Fruit fly (Drosophila melanogaster): Measurements from ENCODE around the gene CG42460.
A peak's percentile ranks its signal among the peaks of the same experiment; 100 is the strongest.

CG42460 gene

dm6 chr2L:3354642-3355380 is 33.5 kb downstream of the CG42460 start, which contains the start of gene E23 (continued):
- TF ChIP-seq ase (GFP tag; IDR thresholded peaks at IDR 0.05): peak; percentile 97
- TF ChIP-seq HmgZ (tag; optimal IDR thresholded peaks at IDR 0.05): peak; percentile 98
- TF ChIP-seq Opbp (GFP tag; IDR thresholded peaks at IDR 0.05; ENCODE audit: partially characterized antibody): peak; percentile 69; the same call in 2 of the 3 replicates
- peak; percentile 99 for TF ChIP-seq croc (GFP tag; conservative IDR thresholded peaks at IDR 0.05)
- TF ChIP-seq Atf6 (GFP tag; IDR thresholded peaks at IDR 0.05): peak; percentile 99
- peak; percentile 88 for TF ChIP-seq Hey (tag; optimal IDR thresholded peaks at IDR 0.05)
- TF ChIP-seq CG34422 (GFP tag; IDR thresholded peaks at IDR 0.05): peak; percentile 98
- peak; percentile 98 for TF ChIP-seq D19A (tag; optimal IDR thresholded peaks at IDR 0.05)
- TF ChIP-seq E2f2 (GFP tag; IDR thresholded peaks at IDR 0.05): peak; percentile 87
- peak; percentile 13 for TF ChIP-seq pzg (GFP tag; optimal IDR thresholded peaks at IDR 0.05)
- peak; percentile 97 for TF ChIP-seq sqz (GFP tag; optimal IDR thresholded peaks at IDR 0.05)
- peak; percentile 98 for TF ChIP-seq vvl (GFP tag; IDR thresholded peaks at IDR 0.05)
- peak; percentile 98 for TF ChIP-seq CG14710 (tag; optimal IDR thresholded peaks at IDR 0.05)
- peak; percentile 88 for TF ChIP-seq exex (tag; optimal IDR thresholded peaks at IDR 0.05)
- no peak for TF ChIP-seq hth (optimal IDR thresholded peaks at IDR 0.05)
- peak; percentile 99 for TF ChIP-seq CG15601 (tag; optimal IDR thresholded peaks at IDR 0.05)
- peak; percentile 22 for TF ChIP-seq Neu2 (GFP tag; optimal IDR thresholded peaks at IDR 0.05; ENCODE audit: borderline replicate concordance)
- TF ChIP-seq ATbp (GFP tag; optimal IDR thresholded peaks at IDR 0.05): peak; percentile 99
- TF ChIP-seq CG4404 (GFP tag; IDR thresholded peaks at IDR 0.05): peak; percentile 94
- peak in 1 of 2 experiments; percentile 73 for TF ChIP-seq crp (GFP tag; optimal IDR thresholded peaks at IDR 0.05)
- TF ChIP-seq CG18764 (GFP tag; optimal IDR thresholded peaks at IDR 0.05): peak; percentile 96
- TF ChIP-seq nerfin-2 (GFP tag; IDR thresholded peaks at IDR 0.05; ENCODE audit: partially characterized antibody): no peak
- no peak for TF ChIP-seq hkb (optimal IDR thresholded peaks at IDR 0.05)
- TF ChIP-seq hkb (GFP tag; IDR thresholded peaks at IDR 0.05): peak; percentile 99
- 0 out of 3 replicates have a peak, but pooled peaks have one; percentile 36 for TF ChIP-seq CG7963 (GFP tag; IDR thresholded peaks at IDR 0.05; ENCODE audit: partially characterized antibody)
- TF ChIP-seq NC2α (GFP tag; optimal IDR thresholded peaks at IDR 0.05): peak; percentile 85
- TF ChIP-seq mam (GFP tag; optimal IDR thresholded peaks at IDR 0.05): peak; percentile 95
- TF ChIP-seq Bteb2 (GFP tag; optimal IDR thresholded peaks at IDR 0.05): peak; percentile 97
- TF ChIP-seq sim (GFP tag; IDR thresholded peaks at IDR 0.05): peak; percentile 95
- TF ChIP-seq Adf1 (GFP tag; IDR thresholded peaks at IDR 0.05): peak; percentile 86
- TF ChIP-seq CG2202 (tag; optimal IDR thresholded peaks at IDR 0.05): peak; percentile 99
- TF ChIP-seq vfl (GFP tag; optimal IDR thresholded peaks at IDR 0.05): peak; percentile 97
- peak; percentile 94 for TF ChIP-seq otp (GFP tag; IDR thresholded peaks at IDR 0.05)
- TF ChIP-seq ci (GFP tag; IDR thresholded peaks at IDR 0.05): peak; percentile 97
- TF ChIP-seq CG18262 (tag; optimal IDR thresholded peaks at IDR 0.05): peak; percentile 100
- peak; percentile 99 for TF ChIP-seq CG7839 (tag; optimal IDR thresholded peaks at IDR 0.05)
- peak; percentile 98 for TF ChIP-seq Hsf (GFP tag; optimal IDR thresholded peaks at IDR 0.05)
- peak; percentile 97 for TF ChIP-seq ttk (GFP tag; IDR thresholded peaks at IDR 0.05)
- TF ChIP-seq CG32767 (GFP tag; IDR thresholded peaks at IDR 0.05): peak; percentile 97
- TF ChIP-seq CG11456 (GFP tag; IDR thresholded peaks at IDR 0.05): peak; percentile 99
- peak; percentile 100 for TF ChIP-seq CG8924 (tag; optimal IDR thresholded peaks at IDR 0.05)
- peak; percentile 97 for TF ChIP-seq H2.0 (GFP tag; IDR thresholded peaks at IDR 0.05)
- TF ChIP-seq Tbp (GFP tag; optimal IDR thresholded peaks at IDR 0.05): no peak
- TF ChIP-seq Stat92E (GFP tag; optimal IDR thresholded peaks at IDR 0.05): peak in 1 of 3 experiments; percentile 98
- peak; percentile 90 for TF ChIP-seq Deaf1 (tag; optimal IDR thresholded peaks at IDR 0.05)
- peak; percentile 99 for TF ChIP-seq dmrt99B (tag; optimal IDR thresholded peaks at IDR 0.05)
- peak; percentile 98 for TF ChIP-seq sr (GFP tag; IDR thresholded peaks at IDR 0.05)
- TF ChIP-seq Rx (GFP tag; IDR thresholded peaks at IDR 0.05): peak; percentile 97
- TF ChIP-seq mirr (GFP tag; optimal IDR thresholded peaks at IDR 0.05): peak; percentile 90
- peak; percentile 94 for TF ChIP-seq CG1647 (GFP tag; optimal IDR thresholded peaks at IDR 0.05)
